Worm (Caenorhabditis elegans) whole organism, early embryonic: ENCODE data around the gene alh-7.

Experiments used
- ama-1 ChIP-seq: fragments of 150-350 bp; optimal IDR thresholded peaks from 2 replicates; lab custom pipeline; 2014
- hnd-1 ChIP-seq: sonication (generic microtip); optimal IDR thresholded peaks from 2 replicates; lab custom pipeline; 2016; ENCODE audit warnings: missing genetic modification characterization, missing compliant biosample characterization

DNA sequence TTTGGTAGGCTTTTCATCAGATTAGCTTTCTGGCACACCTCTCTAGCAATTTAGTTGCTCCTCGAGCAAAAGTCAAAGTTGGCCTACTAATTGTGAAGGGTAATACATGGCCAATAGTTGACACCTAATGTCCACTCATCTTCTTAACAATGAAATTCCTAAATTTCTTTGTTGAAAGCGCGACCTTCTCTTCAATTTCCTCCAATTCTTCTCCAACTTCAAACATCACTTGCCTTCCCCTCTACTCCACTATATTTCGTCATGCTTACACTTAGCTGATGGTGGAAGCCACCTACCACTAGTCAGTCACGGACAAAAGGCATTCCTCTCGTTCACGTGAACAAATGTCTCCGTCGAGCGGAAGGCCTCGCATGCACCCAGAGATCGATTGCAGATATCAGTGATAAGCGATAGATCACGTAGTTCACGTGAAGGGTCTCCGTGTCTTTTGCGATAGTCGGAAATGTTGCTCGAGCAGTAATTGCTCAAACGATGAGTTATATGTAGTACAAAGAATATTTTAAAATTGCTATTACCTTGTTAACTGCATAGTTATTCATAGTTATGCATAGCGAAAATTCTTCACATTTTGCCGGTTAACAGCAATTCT is 22.4 kb downstream of the alh-7 start, which contains the start of gene E01G4.3:
- TF ChIP-seq hnd-1 (tag; lab: Kevin White, UChicago), result no peak
- TF ChIP-seq ama-1 (lab: Kevin White, UChicago), result no peak
